Fruit fly (Drosophila melanogaster) whole organism, embryonic: ENCODE data around the gene CG2059.

Experiments used
- Antp ChIP-seq: fragments of 200-800 bp; sonication (Bioruptor generic); optimal IDR thresholded peaks from 3 replicates; lab custom pipeline; 2016; ENCODE audit warnings: missing biosample characterization, missing genetic modification characterization
- Atf3 ChIP-seq: fragments of 200-800 bp; sonication (Bioruptor generic); optimal IDR thresholded peaks from 3 replicates; lab custom pipeline; 2016; ENCODE audit warnings: missing biosample characterization, missing genetic modification characterization
- Atf6 ChIP-seq: fragments of 200-800 bp; sonication (Bioruptor generic); IDR thresholded peaks from 2 replicates; pipeline ENCODE4 v1.3.6; 2022; ENCODE audit warnings: missing biosample characterization, missing genetic modification characterization
- CG10366 ChIP-seq: fragments of 200-800 bp; sonication (Bioruptor generic); IDR thresholded peaks from 2 replicates; pipeline ENCODE4 v1.3.6; 2022; ENCODE audit warnings: missing biosample characterization, missing genetic modification characterization
- CG10431 ChIP-seq: fragments of 200-800 bp; sonication (Bioruptor generic); optimal IDR thresholded peaks from 3 replicates; lab custom pipeline; 2018; ENCODE audit warnings: missing biosample characterization, mild to moderate bottlenecking, missing genetic modification characterization
- CG10959 ChIP-seq: fragments of 200-800 bp; sonication (Bioruptor generic); IDR thresholded peaks from 2 replicates; pipeline ENCODE4 v1.3.6; 2022; ENCODE audit warnings: missing biosample characterization, missing genetic modification characterization
- CG11695 ChIP-seq: fragments of 200-800 bp; sonication (Bioruptor generic); IDR thresholded peaks from 3 replicates; pipeline ENCODE4 v1.3.6; 2022; ENCODE audit warnings: missing biosample characterization, missing genetic modification characterization
- CG11696 ChIP-seq: fragments of 200-800 bp; sonication (Bioruptor generic); IDR thresholded peaks from 2 replicates; pipeline ENCODE4 v1.3.6; 2022; ENCODE audit warnings: missing biosample characterization, missing genetic modification characterization
- CG16863 ChIP-seq: fragments of 200-800 bp; sonication (Bioruptor generic); optimal IDR thresholded peaks from 3 replicates; lab custom pipeline; 2016; ENCODE audit warnings: missing biosample characterization, missing genetic modification characterization
- CG17359 ChIP-seq: fragments of 200-800 bp; sonication (Bioruptor generic); optimal IDR thresholded peaks from 3 replicates; lab custom pipeline; 2018; ENCODE audit warnings: missing biosample characterization, mild to moderate bottlenecking, missing genetic modification characterization, moderate library complexity
- CG2199 ChIP-seq: fragments of 200-800 bp; sonication (Bioruptor generic); IDR thresholded peaks from 3 replicates; pipeline ENCODE4 v1.3.6; 2022; ENCODE audit warnings: missing biosample characterization, missing genetic modification characterization
- CG30020 ChIP-seq: fragments of 200-800 bp; optimal IDR thresholded peaks from 2 replicates; lab custom pipeline; 2019; ENCODE audit warnings: missing biosample characterization, mild to moderate bottlenecking, missing genetic modification characterization, moderate library complexity
- CG31365 ChIP-seq: fragments of 200-800 bp; sonication (Bioruptor generic); optimal IDR thresholded peaks from 2 replicates; lab custom pipeline; 2018; ENCODE audit warnings: missing biosample characterization, mild to moderate bottlenecking, missing genetic modification characterization
- CG34422 ChIP-seq: fragments of 200-800 bp; sonication (Bioruptor generic); IDR thresholded peaks from 3 replicates; pipeline ENCODE4 v1.3.6; 2022; ENCODE audit warnings: missing biosample characterization, missing genetic modification characterization
- CG4328 ChIP-seq: fragments of 200-800 bp; sonication (Bioruptor generic); optimal IDR thresholded peaks from 3 replicates; lab custom pipeline; 2017; ENCODE audit warnings: missing biosample characterization, missing genetic modification reagents, missing genetic modification characterization
- CG4360 ChIP-seq: fragments of 200-800 bp; sonication (Bioruptor generic); IDR thresholded peaks from 2 replicates; pipeline ENCODE4 v1.3.6; 2022; ENCODE audit warnings: missing biosample characterization, missing genetic modification characterization
- CG7745 ChIP-seq: fragments of 200-800 bp; sonication (Bioruptor generic); optimal IDR thresholded peaks from 2 replicates; lab custom pipeline; 2018; ENCODE audit warnings: missing biosample characterization, mild to moderate bottlenecking, missing genetic modification characterization, moderate library complexity
- CG7786 ChIP-seq: fragments of 200-800 bp; sonication (Bioruptor generic); optimal IDR thresholded peaks from 2 replicates; lab custom pipeline; 2016; ENCODE audit warnings: missing biosample characterization, missing genetic modification characterization
- CG8765 ChIP-seq: fragments of 200-800 bp; sonication (Bioruptor generic); IDR thresholded peaks from 2 replicates; pipeline ENCODE4 v1.3.6; 2022; ENCODE audit warnings: missing biosample characterization, missing genetic modification characterization
- CG8944 ChIP-seq: fragments of 200-800 bp; sonication (Bioruptor generic); optimal IDR thresholded peaks from 3 replicates; lab custom pipeline; 2016; ENCODE audit warnings: missing biosample characterization, missing genetic modification characterization
- CTCF ChIP-seq: fragments of 200-800 bp; sonication (Bioruptor generic); optimal IDR thresholded peaks from 2 replicates; lab custom pipeline; 2017; ENCODE audit warnings: missing biosample characterization, mild to moderate bottlenecking, missing genetic modification characterization, moderate library complexity
- D19A ChIP-seq: fragments of 200-800 bp; optimal IDR thresholded peaks from 3 replicates; lab custom pipeline; 2019; ENCODE audit warnings: missing biosample characterization, mild to moderate bottlenecking, missing genetic modification characterization, moderate library complexity
- Doc2 ChIP-seq: fragments of 200-800 bp; sonication (Bioruptor generic); IDR thresholded peaks from 2 replicates; pipeline ENCODE4 v1.3.6; 2022; ENCODE audit warnings: missing biosample characterization, missing genetic modification characterization
- Dp ChIP-seq: fragments of 200-800 bp; sonication (Bioruptor generic); optimal IDR thresholded peaks from 2 replicates; lab custom pipeline; 2018; ENCODE audit warnings: missing biosample characterization, mild to moderate bottlenecking, missing genetic modification characterization, moderate library complexity
- HLH4C ChIP-seq: fragments of 200-800 bp; sonication (Bioruptor generic); IDR thresholded peaks from 3 replicates; pipeline ENCODE4 v1.3.6; 2022; ENCODE audit warnings: missing biosample characterization, missing genetic modification characterization; ENCODE audit not compliant: partially characterized antibody
- Hr51 ChIP-seq, 2 experiments: fragments of 200-800 bp; sonication (Bioruptor generic); optimal IDR thresholded peaks; 2 replicates in 1 of 2; 3 replicates in 1 of 2; lab custom pipeline; 2016 to 2018; ENCODE audit warnings: missing biosample characterization in 2 of 2, missing genetic modification characterization in 2 of 2, mild to moderate bottlenecking in 1 of 2, moderate library complexity in 1 of 2
- Hsf ChIP-seq: fragments of 200-800 bp; sonication (Bioruptor generic); optimal IDR thresholded peaks from 3 replicates; lab custom pipeline; 2016; ENCODE audit warnings: missing biosample characterization, missing genetic modification characterization
- Ptx1 ChIP-seq: fragments of 200-800 bp; sonication (Bioruptor generic); IDR thresholded peaks from 2 replicates; pipeline ENCODE4 v1.3.6; 2022; ENCODE audit warnings: missing biosample characterization, missing genetic modification characterization
- Spps ChIP-seq: fragments of 200-800 bp; sonication (Bioruptor generic); optimal IDR thresholded peaks from 2 replicates; lab custom pipeline; 2018; ENCODE audit warnings: missing biosample characterization, mild to moderate bottlenecking, missing genetic modification characterization
- ac ChIP-seq: fragments of 200-800 bp; sonication (Bioruptor generic); optimal IDR thresholded peaks from 3 replicates; lab custom pipeline; 2017; ENCODE audit warnings: missing biosample characterization, mild to moderate bottlenecking, missing genetic modification characterization
- aop ChIP-seq: fragments of 200-800 bp; sonication (Bioruptor generic); IDR thresholded peaks from 2 replicates; pipeline ENCODE4 v1.3.6; 2022; ENCODE audit warnings: missing biosample characterization, missing genetic modification characterization
- btn ChIP-seq: fragments of 200-800 bp; sonication (Bioruptor generic); optimal IDR thresholded peaks from 2 replicates; lab custom pipeline; 2016; ENCODE audit warnings: missing biosample characterization, missing genetic modification characterization
- caup ChIP-seq: fragments of 200-800 bp; sonication (Bioruptor generic); optimal IDR thresholded peaks from 3 replicates; lab custom pipeline; 2017; ENCODE audit warnings: missing biosample characterization, mild to moderate bottlenecking, missing genetic modification characterization, moderate library complexity; ENCODE audit not compliant: severe bottlenecking
- da ChIP-seq: fragments of 200-800 bp; sonication (Bioruptor generic); optimal IDR thresholded peaks from 2 replicates; lab custom pipeline; 2016; ENCODE audit warnings: missing biosample characterization, missing genetic modification characterization
- dmrt99B ChIP-seq: fragments of 200-800 bp; sonication (Bioruptor generic); optimal IDR thresholded peaks from 2 replicates; lab custom pipeline; 2018; ENCODE audit warnings: missing biosample characterization, mild to moderate bottlenecking, missing genetic modification characterization, moderate library complexity
- en ChIP-seq: fragments of 200-800 bp; sonication (Bioruptor generic); optimal IDR thresholded peaks from 2 replicates; lab custom pipeline; 2016; ENCODE audit warnings: missing biosample characterization, missing genetic modification characterization
- exex ChIP-seq: fragments of 200-800 bp; sonication (Bioruptor generic); optimal IDR thresholded peaks from 4 replicates; lab custom pipeline; 2018; ENCODE audit warnings: missing biosample characterization, mild to moderate bottlenecking, missing genetic modification characterization, moderate library complexity
- grn ChIP-seq: fragments of 200-800 bp; sonication (Bioruptor generic); optimal IDR thresholded peaks from 3 replicates; lab custom pipeline; 2017; ENCODE audit warnings: missing biosample characterization, missing genetic modification characterization
- kah ChIP-seq: fragments of 200-800 bp; sonication (Bioruptor generic); optimal IDR thresholded peaks from 2 replicates; lab custom pipeline; 2018; ENCODE audit warnings: missing biosample characterization, mild to moderate bottlenecking, missing genetic modification characterization
- lola ChIP-seq, 3 experiments: fragments of >200 bp in 2 of 3; fragments of 200-800 bp in 1 of 3; sonication (Bioruptor generic) in 1 of 3; optimal IDR thresholded peaks; 2 replicates each; lab custom pipeline; 2017 to 2019; ENCODE audit warnings: missing biosample characterization in 3 of 3, missing genetic modification characterization in 3 of 3, mild to moderate bottlenecking in 1 of 3, moderate library complexity in 1 of 3
- org-1 ChIP-seq: fragments of 200-800 bp; sonication (Bioruptor generic); optimal IDR thresholded peaks from 2 replicates; lab custom pipeline; 2017; ENCODE audit warnings: missing biosample characterization, missing genetic modification characterization
- pan ChIP-seq, 4 experiments: fragments of >200 bp in 3 of 4; fragments of 200-800 bp in 1 of 4; sonication (Bioruptor generic) in 1 of 4; optimal IDR thresholded peaks in 3 of 4; IDR thresholded peaks in 1 of 4; 2 replicates each; pipeline versions ENCODE4 v1.3.6 to Lab custom; 2017 to 2022; ENCODE audit warnings: missing biosample characterization in 2 of 4, missing genetic modification characterization in 2 of 4, mixed read lengths in 1 of 4
- ranshi ChIP-seq: fragments of 200-800 bp; sonication (Bioruptor generic); IDR thresholded peaks from 2 replicates; pipeline ENCODE4 v1.3.6; 2022; ENCODE audit warnings: missing biosample characterization, missing genetic modification characterization
- repo ChIP-seq: fragments of 200-800 bp; sonication (Bioruptor generic); optimal IDR thresholded peaks from 2 replicates; lab custom pipeline; 2016; ENCODE audit warnings: missing biosample characterization, missing genetic modification characterization
- rib ChIP-seq: fragments of 200-800 bp; sonication (Bioruptor generic); IDR thresholded peaks from 2 replicates; pipeline ENCODE4 v1.3.6; 2022; ENCODE audit warnings: missing biosample characterization, missing genetic modification characterization
- sd ChIP-seq: fragments of 200-800 bp; sonication (Bioruptor generic); optimal IDR thresholded peaks from 3 replicates; lab custom pipeline; 2018; ENCODE audit warnings: missing biosample characterization, mild to moderate bottlenecking, missing genetic modification characterization, moderate library complexity
- sna ChIP-seq: fragments of 200-800 bp; sonication (Bioruptor generic); IDR thresholded peaks from 2 replicates; pipeline ENCODE4 v1.3.6; 2022; ENCODE audit warnings: missing biosample characterization, missing genetic modification characterization; ENCODE audit not compliant: partially characterized antibody
- sob ChIP-seq: fragments of 200-800 bp; sonication (Bioruptor generic); IDR thresholded peaks from 2 replicates; pipeline ENCODE4 v1.3.6; 2022; ENCODE audit warnings: missing biosample characterization, missing genetic modification characterization
- trh ChIP-seq: fragments of 200-800 bp; sonication (Bioruptor generic); optimal IDR thresholded peaks from 2 replicates; lab custom pipeline; 2016; ENCODE audit warnings: missing biosample characterization, missing genetic modification characterization
- zfh1 ChIP-seq: fragments of 200-800 bp; sonication (Bioruptor generic); IDR thresholded peaks from 3 replicates; pipeline ENCODE4 v1.3.6; 2022; ENCODE audit warnings: missing biosample characterization, missing genetic modification characterization

Gene CG2059

DNA sequence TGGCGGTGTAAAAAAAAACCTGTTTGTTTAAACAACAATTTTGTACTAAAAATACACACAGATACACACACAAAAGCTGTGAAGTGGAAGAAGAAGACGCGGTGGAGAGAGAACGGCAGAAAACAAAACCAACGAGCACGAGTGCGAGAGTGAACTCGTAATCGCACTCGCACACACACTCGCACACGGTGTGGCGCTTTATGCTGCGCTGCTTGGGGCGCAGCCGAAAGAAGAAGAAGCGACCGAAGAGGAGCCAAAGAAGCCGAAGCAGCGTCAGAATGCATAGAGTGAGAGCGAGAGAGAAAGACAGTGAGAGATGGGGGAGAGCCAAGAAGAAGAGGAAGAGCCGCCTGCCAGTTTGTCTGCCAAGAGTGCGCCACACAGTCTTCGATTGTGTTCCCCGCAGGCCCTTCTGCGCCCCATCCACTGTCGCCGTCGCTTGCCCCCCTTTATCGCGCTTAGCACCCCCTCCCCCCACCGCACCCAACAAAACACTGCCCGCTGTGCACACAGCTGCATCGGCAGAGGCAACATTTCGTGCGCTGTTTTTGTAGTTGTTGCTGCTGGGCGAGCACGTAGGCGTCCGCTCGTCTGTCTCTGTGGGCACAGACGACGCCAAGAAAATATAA, 14.7 kb downstream of the CG2059 start (continued):
- no peak for TF ChIP-seq Hr51 (GFP tag; optimal IDR thresholded peaks at IDR 0.05; lab: Kevin White, UChicago)
- no peak for TF ChIP-seq sob (GFP tag; lab: Robert Waterston, UW)
- no peak for TF ChIP-seq ranshi (GFP tag; lab: Robert Waterston, UW)
- no peak for TF ChIP-seq CG8944 (GFP tag; lab: Kevin White, UChicago)
- no peak for TF ChIP-seq CG4328
- no peak for TF ChIP-seq Atf3 (GFP tag; lab: Kevin White, UChicago)
- TF ChIP-seq Antp: no peak
- no peak for TF ChIP-seq aop
- TF ChIP-seq CTCF: no peak
- TF ChIP-seq CG10959: no peak
- TF ChIP-seq HLH4C (GFP tag; lab: Robert Waterston, UW): peak; percentile 39; the same call in 1 of the 3 replicates
- peak; percentile 64 for TF ChIP-seq sd (tag; lab: Kevin White, UChicago)
- TF ChIP-seq CG30020: no peak
- no peak for TF ChIP-seq CG7786 (GFP tag; lab: Kevin White, UChicago)
- TF ChIP-seq lola (GFP tag; optimal IDR thresholded peaks at IDR 0.05; lab: Kevin White, UChicago): no peak
- no peak for TF ChIP-seq Hsf (GFP tag; lab: Kevin White, UChicago)
- TF ChIP-seq caup (GFP tag; lab: Kevin White, UChicago): no peak
- TF ChIP-seq rib: peak; percentile 31; the same call in 1 of the 2 replicates
- TF ChIP-seq CG10431: no peak
- no peak for TF ChIP-seq grn
- no peak for TF ChIP-seq CG2199 (GFP tag; lab: Robert Waterston, UW)
- TF ChIP-seq CG17359 (tag; lab: Kevin White, UChicago): no peak
- no peak for TF ChIP-seq Dp (GFP tag; lab: Kevin White, UChicago)
- no peak for TF ChIP-seq Spps (tag; lab: Kevin White, UChicago)
- peak; percentile 64 for TF ChIP-seq CG4360 (GFP tag; lab: Robert Waterston, UW)
- no peak for TF ChIP-seq CG7745 (tag; lab: Kevin White, UChicago)
- no peak for TF ChIP-seq trh (GFP tag; lab: Kevin White, UChicago)
- TF ChIP-seq en (GFP tag; lab: Kevin White, UChicago): no peak
- no peak for TF ChIP-seq D19A (tag; lab: Kevin White, UChicago)
- TF ChIP-seq CG31365 (tag; lab: Kevin White, UChicago): no peak
- TF ChIP-seq exex: no peak
- no peak for TF ChIP-seq org-1
- TF ChIP-seq sna (GFP tag; lab: Robert Waterston, UW): 0 out of 2 replicates have a peak, but pooled peaks have one; percentile 24
- no peak for TF ChIP-seq Doc2 (GFP tag; lab: Robert Waterston, UW)
- TF ChIP-seq btn: no peak
- TF ChIP-seq CG34422 (GFP tag; lab: Robert Waterston, UW): 0 out of 3 replicates have a peak, but pooled peaks have one; percentile 8
- TF ChIP-seq CG11696 (GFP tag; lab: Robert Waterston, UW): peak; percentile 73
- TF ChIP-seq CG16863 (GFP tag; lab: Kevin White, UChicago): no peak
- TF ChIP-seq ac (GFP tag; lab: Kevin White, UChicago): peak; percentile 8
- no peak for TF ChIP-seq repo (GFP tag; lab: Kevin White, UChicago)
- 0 out of 2 replicates have a peak, but pooled peaks have one; percentile 6 for TF ChIP-seq CG10366 (GFP tag; lab: Robert Waterston, UW)
- peak; percentile 45; the same call in 1 of the 2 replicates for TF ChIP-seq CG8765 (GFP tag; lab: Robert Waterston, UW)
- no peak for TF ChIP-seq da
- TF ChIP-seq CG11695 (GFP tag; lab: Robert Waterston, UW): no peak
- TF ChIP-seq Atf6 (GFP tag; lab: Robert Waterston, UW): no peak
- no peak for TF ChIP-seq pan (optimal IDR thresholded peaks at IDR 0.05; lab: Kevin White, UChicago)
- peak in 1 of 2 experiments; percentile 7 for TF ChIP-seq pan (GFP tag; optimal IDR thresholded peaks at IDR 0.05 in 1 of 2, IDR thresholded peaks at IDR 0.05 in 1 of 2)
- no peak for TF ChIP-seq zfh1 (GFP tag; lab: Robert Waterston, UW)
- 0 out of 2 replicates have a peak, but pooled peaks have one; percentile 16 for TF ChIP-seq Ptx1 (GFP tag; lab: Robert Waterston, UW)
- no peak for TF ChIP-seq kah
- TF ChIP-seq dmrt99B (tag; lab: Kevin White, UChicago): no peak
